Worm (Caenorhabditis elegans): ENCODE data around the gene Y116A8B.1.

The Y116A8B.1 gene

DNA sequence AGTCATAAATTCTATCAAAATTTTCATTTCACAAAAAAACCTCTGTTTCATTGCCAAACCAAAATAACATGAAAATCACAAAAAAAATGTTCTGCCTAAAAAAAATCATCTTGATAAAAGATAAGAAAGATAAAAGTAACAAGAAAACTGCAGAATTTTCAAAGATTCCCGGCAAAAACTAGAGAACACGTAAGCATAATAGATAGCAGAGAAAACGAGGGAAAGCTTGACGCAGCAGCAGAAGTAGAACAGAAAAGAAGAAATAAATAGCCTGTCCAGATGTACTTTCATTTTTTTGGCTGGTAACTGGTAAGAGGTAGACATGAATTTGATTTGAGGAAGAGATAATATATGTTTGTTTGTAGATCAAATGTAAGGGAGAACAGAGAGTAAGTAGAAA is 5.4 kb upstream of the Y116A8B.1 start:
- TF ChIP-seq hmg-11 (tag; optimal IDR thresholded peaks at IDR 0.05) (peak; percentile 39), ceh-16 (tag; optimal IDR thresholded peaks at IDR 0.05) (no peak)

DNA sequence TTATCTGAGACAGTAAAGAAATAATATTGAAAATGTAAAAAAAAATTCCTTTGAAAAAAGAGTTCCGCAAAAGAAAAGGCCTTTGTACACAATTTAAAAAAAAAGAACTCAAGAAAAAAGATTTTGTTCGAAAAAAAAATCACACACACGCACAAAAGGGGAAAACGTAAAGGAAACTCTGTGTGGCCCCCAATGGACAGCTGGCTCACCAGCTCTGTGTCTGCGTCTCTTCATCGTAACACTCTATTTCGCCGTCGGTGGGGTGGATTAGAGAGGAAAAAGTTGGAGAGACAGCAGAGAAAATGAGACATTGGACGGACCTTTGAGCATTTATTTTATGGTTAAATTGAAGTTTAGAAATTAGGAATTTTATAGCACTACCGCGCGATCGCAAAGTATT is 1.1 kb upstream of the Y116A8B.1 start:
- TF ChIP-seq nhr-43 (tag; optimal IDR thresholded peaks at IDR 0.05; ENCODE audit: poor library complexity, severe bottlenecking) (no peak), hmg-11 (tag; optimal IDR thresholded peaks at IDR 0.05) (peak; percentile 64), nfya-1 (tag; optimal IDR thresholded peaks at IDR 0.05; ENCODE audit: insufficient read depth) (peak; percentile 50)

DNA sequence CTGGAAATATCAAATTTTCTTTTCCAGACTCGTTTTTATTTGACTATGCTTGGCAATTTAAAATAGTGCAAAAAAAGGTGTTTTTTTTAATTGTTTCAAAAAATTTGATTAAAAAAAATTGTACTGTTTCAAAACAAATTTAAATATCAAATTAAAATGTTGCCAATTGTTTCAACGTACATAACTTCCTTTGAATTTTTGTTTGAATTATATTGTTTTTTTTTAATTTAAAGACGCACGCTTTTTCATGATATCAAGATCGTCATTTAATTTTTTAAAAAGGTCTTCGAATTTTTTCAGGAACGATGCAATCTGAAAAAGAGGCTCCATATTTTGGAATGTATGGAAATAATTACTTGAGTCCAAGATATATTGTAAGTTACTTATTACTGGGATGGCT is 7.3 kb downstream of the Y116A8B.1 start, which contains the start of gene Y116A8B.4:
Y116A8B.4 (plus strand) TSS at position 301 of the 400 bp plus-strand sequence.
- no peak for TF ChIP-seq mml-1 (tag; optimal IDR thresholded peaks at IDR 0.05)
- no peak for TF ChIP-seq elt-3 (tag; optimal IDR thresholded peaks at IDR 0.05)

DNA sequence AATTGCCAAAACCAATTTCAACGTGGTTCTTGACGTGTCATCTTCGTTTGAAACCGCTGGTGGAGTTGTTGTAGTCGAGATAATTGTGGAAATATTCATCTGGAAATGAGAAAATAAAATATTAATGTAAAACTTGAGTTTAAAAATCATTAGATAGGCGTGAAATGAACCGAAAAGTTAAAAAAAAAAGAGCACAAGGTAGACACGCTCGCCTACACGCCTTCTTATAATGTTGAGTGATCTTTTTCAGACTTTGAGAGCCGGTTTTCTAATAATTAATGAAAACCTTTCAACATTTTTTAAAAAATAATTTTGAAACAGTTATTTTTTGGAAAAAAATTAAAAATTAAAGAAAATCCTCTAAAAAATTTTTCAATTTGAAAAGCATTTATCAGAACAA is 14.8 kb downstream of the Y116A8B.1 start, which contains the start of gene npr-32:
npr-32 (minus strand) TSS at position 101 of the 400 bp plus-strand sequence.
- TF ChIP-seq nhr-76 (tag; optimal IDR thresholded peaks at IDR 0.05) (no peak), nhr-12 (tag; optimal IDR thresholded peaks at IDR 0.05) (no peak), elt-2 (tag; optimal IDR thresholded peaks at IDR 0.05) (no peak), aly-2 (tag; optimal IDR thresholded peaks at IDR 0.05) (no peak), nhr-11 (tag; optimal IDR thresholded peaks at IDR 0.05) (no peak), nhr-28 (tag; optimal IDR thresholded peaks at IDR 0.05) (no peak), ceh-9 (tag; optimal IDR thresholded peaks at IDR 0.05) (no peak)

DNA sequence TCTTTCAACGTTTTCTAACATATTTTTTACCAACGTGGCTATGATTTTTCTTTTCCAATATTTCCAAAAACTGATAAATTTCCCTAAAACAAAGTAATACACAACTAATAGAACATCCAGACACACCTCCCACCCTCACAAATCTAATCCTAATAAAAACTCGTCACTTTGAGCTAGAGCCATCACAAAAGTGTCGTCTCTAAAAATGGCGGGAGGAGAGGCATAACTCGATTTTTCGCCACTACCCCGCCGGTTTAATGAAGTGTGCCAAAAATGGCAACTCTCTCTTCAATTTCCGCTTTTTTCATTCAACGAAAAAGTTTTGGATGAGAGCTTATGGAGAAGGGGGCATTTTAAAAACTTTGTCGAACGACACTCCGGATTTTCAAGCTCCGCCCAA is 16.8 kb downstream of the Y116A8B.1 start:
- no peak for TF ChIP-seq nhr-11 (tag; optimal IDR thresholded peaks at IDR 0.05)
- no peak for TF ChIP-seq nhr-28 (tag; optimal IDR thresholded peaks at IDR 0.05)
- TF ChIP-seq egl-5 (tag; optimal IDR thresholded peaks at IDR 0.05): no peak
- TF ChIP-seq nhr-43 (tag; optimal IDR thresholded peaks at IDR 0.05; ENCODE audit: poor library complexity, severe bottlenecking): no peak
- no peak for TF ChIP-seq fos-1 (tag; optimal IDR thresholded peaks at IDR 0.05)
- TF ChIP-seq mml-1 (tag; optimal IDR thresholded peaks at IDR 0.05): no peak
- TF ChIP-seq ceh-28 (tag; optimal IDR thresholded peaks at IDR 0.05): no peak
- TF ChIP-seq elt-1 (tag; optimal IDR thresholded peaks at IDR 0.05): no peak
- TF ChIP-seq sea-2 (GFP tag; optimal IDR thresholded peaks at IDR 0.05): no peak

DNA sequence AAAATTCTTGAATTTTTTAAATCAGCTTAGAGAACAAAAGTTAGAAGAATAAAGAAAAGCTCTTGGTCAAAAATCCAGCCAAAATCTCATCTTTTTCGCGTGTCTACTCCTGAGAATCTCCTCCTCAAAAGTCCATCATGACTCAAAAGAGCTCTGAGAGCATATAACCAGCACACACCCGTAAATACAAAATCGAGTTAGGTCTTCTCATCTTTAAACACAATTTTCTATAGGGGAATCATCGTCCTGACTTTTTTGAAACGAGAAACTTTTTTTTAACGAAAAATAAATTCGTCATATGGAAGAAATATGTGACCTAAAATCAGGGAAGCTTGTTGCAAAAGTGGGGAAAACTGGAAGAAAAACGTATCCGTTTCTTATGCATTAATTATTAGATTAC is 17.3 kb downstream of the Y116A8B.1 start:
- TF ChIP-seq nhr-28 (tag; optimal IDR thresholded peaks at IDR 0.05) (no peak), fkh-10 (GFP tag; optimal IDR thresholded peaks at IDR 0.05) (peak; percentile 87), elt-3 (tag; optimal IDR thresholded peaks at IDR 0.05) (no peak), nhr-77 (tag; optimal IDR thresholded peaks at IDR 0.05) (no peak)

DNA sequence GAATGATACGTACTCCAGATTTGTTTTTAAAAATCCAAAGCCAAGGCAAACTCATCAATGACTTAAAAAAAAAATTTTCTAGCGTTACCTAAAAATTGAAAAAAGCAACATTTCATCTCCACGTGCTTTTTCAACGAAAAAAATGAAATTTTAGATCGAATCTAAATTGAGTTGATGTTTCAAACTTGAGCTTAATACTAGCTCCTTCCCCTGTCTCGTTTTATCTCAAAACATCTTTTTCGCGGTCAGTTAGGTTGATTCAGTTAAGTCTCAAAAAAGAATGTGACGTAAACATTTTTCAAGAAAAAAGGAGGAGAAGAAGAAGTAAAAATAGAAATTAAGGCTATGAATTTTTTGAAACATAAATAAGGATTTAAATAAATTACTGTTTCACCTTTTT is 20.9 kb downstream of the Y116A8B.1 start:
- TF ChIP-seq fkh-10 (GFP tag; optimal IDR thresholded peaks at IDR 0.05) (peak; percentile 41), hmg-11 (tag; optimal IDR thresholded peaks at IDR 0.05) (no peak), nfya-1 (tag; optimal IDR thresholded peaks at IDR 0.05; ENCODE audit: insufficient read depth) (no peak), unc-62 (GFP tag; optimal IDR thresholded peaks at IDR 0.05) (no peak)

DNA sequence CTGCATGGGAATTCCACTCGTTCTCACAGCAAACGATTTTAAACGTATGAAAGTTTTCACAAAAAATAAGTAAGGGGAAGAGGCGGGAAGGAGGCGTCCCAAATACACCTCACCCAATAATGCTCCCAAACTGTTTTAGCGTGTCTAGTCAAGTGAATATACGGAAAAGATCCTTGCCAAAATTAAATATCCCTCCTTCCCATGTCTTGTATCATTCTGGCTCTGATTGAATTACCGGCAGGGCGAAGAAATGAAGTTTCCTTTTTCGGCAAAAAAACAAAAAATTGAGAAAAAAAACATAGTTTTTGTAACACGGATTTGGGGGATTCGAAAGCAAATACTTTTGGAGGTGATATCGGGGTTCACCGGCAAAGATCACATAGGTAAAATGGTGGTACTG is 22.8 kb downstream of the Y116A8B.1 start:
- TF ChIP-seq pha-4 (tag; optimal IDR thresholded peaks at IDR 0.05) (no peak), ztf-11 (tag; optimal IDR thresholded peaks at IDR 0.05) (no peak), fkh-10 (GFP tag; optimal IDR thresholded peaks at IDR 0.05) (peak; percentile 61)

DNA sequence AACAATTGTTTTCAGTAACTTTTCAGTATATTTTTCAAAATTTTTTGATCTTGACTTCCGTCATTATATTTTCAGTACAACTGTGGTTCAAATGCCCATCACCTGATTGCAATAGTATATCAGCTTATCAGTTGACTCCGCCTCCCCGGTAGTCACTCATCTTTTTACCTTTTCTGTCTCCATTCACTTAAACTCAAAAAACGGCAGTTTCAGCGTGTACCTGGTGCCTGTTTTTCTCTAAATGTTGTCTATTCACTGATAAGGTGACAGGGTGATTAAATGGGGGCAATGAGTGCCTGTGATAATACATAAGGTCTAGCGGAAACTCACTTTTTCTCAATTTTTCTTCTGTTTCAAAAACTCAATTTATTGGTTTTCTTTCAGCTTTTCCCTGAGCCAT is 29.1 kb downstream of the Y116A8B.1 start, which contains the start of gene ZK550.2:
ZK550.2 (plus strand) TSS at position 385 of the 400 bp plus-strand sequence.
- TF ChIP-seq pha-4 (tag; optimal IDR thresholded peaks at IDR 0.05): peak; percentile 36
- peak; percentile 22 for TF ChIP-seq skn-1 (tag; optimal IDR thresholded peaks at IDR 0.05)
- no peak for TF ChIP-seq nhr-11 (tag; optimal IDR thresholded peaks at IDR 0.05)
- peak; percentile 94 for TF ChIP-seq jun-1 (tag; optimal IDR thresholded peaks at IDR 0.05)
- no peak for TF ChIP-seq nhr-77 (tag; optimal IDR thresholded peaks at IDR 0.05)
- no peak for TF ChIP-seq ceh-82 (tag; optimal IDR thresholded peaks at IDR 0.05)
- peak; percentile 99 for TF ChIP-seq elt-2 (tag; optimal IDR thresholded peaks at IDR 0.05)
- TF ChIP-seq ama-1 (optimal IDR thresholded peaks at IDR 0.05): no peak
- TF ChIP-seq ceh-28 (tag; optimal IDR thresholded peaks at IDR 0.05): no peak
- peak; percentile 99 for TF ChIP-seq pqm-1 (tag; optimal IDR thresholded peaks at IDR 0.05)
- TF ChIP-seq lsy-12 (tag; optimal IDR thresholded peaks at IDR 0.05): no peak
- no peak for TF ChIP-seq egl-5 (tag; optimal IDR thresholded peaks at IDR 0.05)
- no peak for TF ChIP-seq ceh-16 (tag; optimal IDR thresholded peaks at IDR 0.05)
- TF ChIP-seq unc-62 (GFP tag; optimal IDR thresholded peaks at IDR 0.05): no peak
- TF ChIP-seq fkh-10 (GFP tag; optimal IDR thresholded peaks at IDR 0.05): no peak
